Worm (Caenorhabditis elegans) whole organism, mixed stage, embryonic: Measurements from ENCODE around the gene ZK856.16.

ENCODE experiments used
- M03D4.4 ChIP-seq: sonication (generic microtip); optimal IDR thresholded peaks from 2 replicates; lab custom pipeline; 2017; ENCODE audit warnings: mild to moderate bottlenecking, missing genetic modification characterization, missing compliant biosample characterization
- bed-3 ChIP-seq: fragments of 200-800 bp; sonication (Bioruptor generic); optimal IDR thresholded peaks from 3 replicates; lab custom pipeline; 2018; ENCODE audit warnings: mild to moderate bottlenecking, missing genetic modification characterization, moderate library complexity, missing compliant biosample characterization
- blmp-1 ChIP-seq: fragments of 150-350 bp; optimal IDR thresholded peaks from 2 replicates; lab custom pipeline; 2014; ENCODE audit warnings: missing biosample characterization, missing genetic modification characterization
- ceh-39 ChIP-seq: fragments of 150-350 bp; optimal IDR thresholded peaks from 2 replicates; lab custom pipeline; 2014; ENCODE audit warnings: missing biosample characterization, missing genetic modification characterization
- ceh-43 ChIP-seq: fragments of 200-800 bp; sonication (Bioruptor generic); optimal IDR thresholded peaks from 2 replicates; lab custom pipeline; 2018; ENCODE audit warnings: mild to moderate bottlenecking, missing genetic modification characterization, moderate library complexity, missing compliant biosample characterization
- ceh-83 ChIP-seq: fragments of 200-800 bp; sonication (Bioruptor generic); optimal IDR thresholded peaks from 2 replicates; lab custom pipeline; 2018; ENCODE audit warnings: mild to moderate bottlenecking, missing genetic modification characterization, missing compliant biosample characterization
- ces-1 ChIP-seq: fragments of 150-350 bp; optimal IDR thresholded peaks from 2 replicates; lab custom pipeline; 2014; ENCODE audit warnings: missing biosample characterization, missing genetic modification reagents, missing genetic modification characterization
- cnd-1 ChIP-seq: fragments of 200-800 bp; sonication (Bioruptor generic); optimal IDR thresholded peaks from 2 replicates; lab custom pipeline; 2018; ENCODE audit warnings: mild to moderate bottlenecking, missing genetic modification characterization, missing compliant biosample characterization
- drap-1 ChIP-seq: fragments of 200-800 bp; sonication (Bioruptor generic); optimal IDR thresholded peaks from 3 replicates; lab custom pipeline; 2018; ENCODE audit warnings: mild to moderate bottlenecking, missing genetic modification characterization, missing compliant biosample characterization
- elt-1 ChIP-seq: sonication (generic microtip); optimal IDR thresholded peaks from 2 replicates; lab custom pipeline; 2017; ENCODE audit warnings: missing genetic modification characterization, mild to moderate bottlenecking, missing compliant biosample characterization, antibody characterized with exemption, moderate library complexity, borderline replicate concordance; ENCODE audit not compliant: insufficient read depth
- flh-1 ChIP-seq: fragments of 200-800 bp; sonication (Bioruptor generic); optimal IDR thresholded peaks from 2 replicates; lab custom pipeline; 2018; ENCODE audit warnings: mild to moderate bottlenecking, missing genetic modification characterization, moderate library complexity, missing compliant biosample characterization
- ham-2 ChIP-seq: fragments of 200-800 bp; sonication (Bioruptor generic); optimal IDR thresholded peaks from 2 replicates; lab custom pipeline; 2018; ENCODE audit warnings: mild to moderate bottlenecking, missing genetic modification characterization, missing compliant biosample characterization
- hlh-1 ChIP-seq: fragments of 150-350 bp; optimal IDR thresholded peaks from 2 replicates; lab custom pipeline; 2014; ENCODE audit warnings: missing biosample characterization, missing genetic modification reagents, missing genetic modification characterization
- lin-13 ChIP-seq: fragments of 150-350 bp; optimal IDR thresholded peaks from 2 replicates; lab custom pipeline; 2014; ENCODE audit warnings: missing biosample characterization, missing genetic modification characterization
- lin-32 ChIP-seq: fragments of 200-800 bp; sonication (Bioruptor generic); optimal IDR thresholded peaks from 2 replicates; lab custom pipeline; 2018; ENCODE audit warnings: mild to moderate bottlenecking, missing genetic modification characterization, missing compliant biosample characterization
- lsy-2 ChIP-seq: fragments of 150-350 bp; optimal IDR thresholded peaks from 2 replicates; lab custom pipeline; 2014; ENCODE audit warnings: missing biosample characterization, missing genetic modification characterization
- mab-5 ChIP-seq: fragments of 150-350 bp; optimal IDR thresholded peaks from 2 replicates; lab custom pipeline; 2014; ENCODE audit warnings: missing biosample characterization, missing genetic modification characterization
- mep-1 ChIP-seq: fragments of 150-350 bp; optimal IDR thresholded peaks from 2 replicates; lab custom pipeline; 2017; ENCODE audit warnings: missing biosample characterization, missing genetic modification reagents, missing genetic modification characterization, inconsistent platforms
- mls-2 ChIP-seq: sonication (generic microtip); optimal IDR thresholded peaks from 2 replicates; lab custom pipeline; 2016; ENCODE audit warnings: mild to moderate bottlenecking, missing genetic modification characterization, moderate library complexity, missing compliant biosample characterization
- nhr-2 ChIP-seq: fragments of 150-350 bp; optimal IDR thresholded peaks from 2 replicates; lab custom pipeline; 2014; ENCODE audit warnings: missing biosample characterization, missing genetic modification characterization
- nhr-237 ChIP-seq: fragments of 150-350 bp; optimal IDR thresholded peaks from 2 replicates; lab custom pipeline; 2014; ENCODE audit warnings: missing biosample characterization, missing genetic modification characterization
- nhr-76 ChIP-seq: sonication (generic microtip); optimal IDR thresholded peaks from 2 replicates; lab custom pipeline; 2017; ENCODE audit warnings: missing biosample characterization, missing genetic modification characterization
- pha-4 ChIP-seq: fragments of 150-350 bp; optimal IDR thresholded peaks from 2 replicates; lab custom pipeline; 2018; ENCODE audit warnings: missing biosample characterization, missing genetic modification reagents, missing genetic modification characterization
- sem-2 ChIP-seq: fragments of 200-800 bp; sonication (Bioruptor generic); optimal IDR thresholded peaks from 2 replicates; lab custom pipeline; 2018; ENCODE audit warnings: mild to moderate bottlenecking, missing genetic modification characterization, missing compliant biosample characterization
- snpc-4 ChIP-seq: fragments of 150-350 bp; optimal IDR thresholded peaks from 2 replicates; lab custom pipeline; 2014; ENCODE audit warnings: missing biosample characterization, missing genetic modification characterization
- sptf-1 ChIP-seq: sonication (generic microtip); optimal IDR thresholded peaks from 2 replicates; lab custom pipeline; 2017; ENCODE audit warnings: mild to moderate bottlenecking, missing genetic modification characterization, moderate library complexity, missing compliant biosample characterization
- unc-120 ChIP-seq: sonication (generic microtip); optimal IDR thresholded peaks from 2 replicates; lab custom pipeline; 2017; ENCODE audit warnings: missing genetic modification characterization, missing compliant biosample characterization; ENCODE audit not compliant: poor library complexity, severe bottlenecking
- unc-39 ChIP-seq: fragments of 150-350 bp; optimal IDR thresholded peaks from 2 replicates; lab custom pipeline; 2014; ENCODE audit warnings: missing biosample characterization, missing genetic modification characterization
- unc-62 ChIP-seq: fragments of 150-350 bp; optimal IDR thresholded peaks from 2 replicates; lab custom pipeline; 2014; ENCODE audit warnings: missing biosample characterization, missing genetic modification reagents, missing genetic modification characterization
- zip-8 ChIP-seq: fragments of 150-350 bp; optimal IDR thresholded peaks from 2 replicates; lab custom pipeline; 2014; ENCODE audit warnings: missing biosample characterization, missing genetic modification characterization
- ztf-11 ChIP-seq: fragments of 150-350 bp; optimal IDR thresholded peaks from 2 replicates; lab custom pipeline; 2014; ENCODE audit warnings: missing biosample characterization, missing genetic modification characterization

Gene ZK856.16

ce11 chrV:10178166-10178565, 27.2 kb downstream of the ZK856.16 start (continued):
- peak; percentile 19 for TF ChIP-seq ces-1 (GFP tag; lab: Kevin White, UChicago)
- TF ChIP-seq blmp-1 (tag; lab: Kevin White, UChicago) = peak; percentile 86
- no peak for TF ChIP-seq M03D4.4 (tag; lab: Kevin White, UChicago)
- TF ChIP-seq drap-1 = no peak
- TF ChIP-seq hlh-1 (tag; lab: Kevin White, UChicago) = no peak

ce11 chrV:10174632-10175075, 30.7 kb downstream of the ZK856.16 start:
- TF ChIP-seq lsy-2 (tag; lab: Kevin White, UChicago) (no peak), unc-62 (GFP tag; lab: Kevin White, UChicago) (peak; percentile 12), ceh-43 (GFP tag; lab: Kevin White, UChicago) (no peak), flh-1 (GFP tag; lab: Kevin White, UChicago) (no peak), ceh-39 (no peak), ham-2 (no peak), M03D4.4 (tag; lab: Kevin White, UChicago) (no peak), mls-2 (tag; lab: Kevin White, UChicago) (peak; percentile 69), elt-1 (no peak), unc-39 (no peak), cnd-1 (tag; lab: Kevin White, UChicago) (no peak), lin-13 (tag; lab: Kevin White, UChicago) (no peak), drap-1 (no peak), ces-1 (GFP tag; lab: Kevin White, UChicago) (peak; percentile 90), mab-5 (tag; lab: Kevin White, UChicago) (no peak), nhr-237 (no peak), lin-32 (GFP tag; lab: Kevin White, UChicago) (no peak), ceh-83 (GFP tag; lab: Kevin White, UChicago) (no peak), ztf-11 (tag; lab: Kevin White, UChicago) (no peak), hlh-1 (tag; lab: Kevin White, UChicago) (no peak), nhr-76 (no peak)

DNA sequence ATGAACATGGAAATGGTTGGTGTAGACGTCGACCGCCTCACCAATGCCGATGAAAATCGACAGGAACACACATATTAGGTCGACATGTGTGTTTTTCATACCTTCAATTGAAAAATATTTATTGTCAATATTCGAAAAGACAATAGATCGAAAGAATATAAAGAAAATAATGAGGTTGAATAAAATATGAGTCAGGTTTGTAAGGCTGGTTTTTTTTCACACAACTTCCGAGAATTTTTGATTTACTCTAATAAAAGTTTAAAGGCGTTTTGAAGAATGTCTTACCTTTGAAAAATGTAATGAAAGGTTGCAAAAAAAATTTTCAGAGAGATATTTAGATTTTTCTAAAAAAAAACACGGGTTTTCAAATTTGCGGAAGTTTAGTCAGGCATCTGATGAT, 31.7 kb downstream of the ZK856.16 start, which contains the start of gene egl-3:
Gene egl-3 (minus strand): TSS at position 101 of the 400 bp plus-strand sequence.
- TF ChIP-seq sem-2 (GFP tag; lab: Kevin White, UChicago) (no peak), hlh-1 (tag; lab: Kevin White, UChicago) (no peak), nhr-237 (no peak), lsy-2 (tag; lab: Kevin White, UChicago) (no peak), zip-8 (no peak), ceh-43 (GFP tag; lab: Kevin White, UChicago) (no peak), unc-120 (tag; lab: Kevin White, UChicago) (no peak), lin-13 (tag; lab: Kevin White, UChicago) (no peak), lin-32 (GFP tag; lab: Kevin White, UChicago) (no peak), cnd-1 (tag; lab: Kevin White, UChicago) (no peak), flh-1 (GFP tag; lab: Kevin White, UChicago) (no peak), sptf-1 (tag; lab: Kevin White, UChicago) (no peak), snpc-4 (tag; lab: Kevin White, UChicago) (no peak), M03D4.4 (tag; lab: Kevin White, UChicago) (no peak), ces-1 (GFP tag; lab: Kevin White, UChicago) (no peak), pha-4 (tag; lab: Kevin White, UChicago) (no peak), drap-1 (no peak), mab-5 (tag; lab: Kevin White, UChicago) (no peak)

- no peak for TF ChIP-seq mep-1 (tag; lab: Kevin White, UChicago)
These were observed 36.5 kb downstream of the ZK856.16 start for ce11 chrV:10168870-10169269.

- TF ChIP-seq unc-62 (GFP tag; lab: Kevin White, UChicago) = no peak
- no peak for TF ChIP-seq drap-1
- no peak for TF ChIP-seq snpc-4 (tag; lab: Kevin White, UChicago)
- no peak for TF ChIP-seq M03D4.4 (tag; lab: Kevin White, UChicago)
- no peak for TF ChIP-seq nhr-2 (tag; lab: Kevin White, UChicago)
- TF ChIP-seq ces-1 (GFP tag; lab: Kevin White, UChicago) = no peak
- TF ChIP-seq nhr-237 = no peak
- TF ChIP-seq unc-120 (tag; lab: Kevin White, UChicago) = no peak
- TF ChIP-seq hlh-1 (tag; lab: Kevin White, UChicago) = no peak
- TF ChIP-seq mab-5 (tag; lab: Kevin White, UChicago) = no peak
- no peak for TF ChIP-seq flh-1 (GFP tag; lab: Kevin White, UChicago)
- no peak for TF ChIP-seq pha-4 (tag; lab: Kevin White, UChicago)
- no peak for TF ChIP-seq sptf-1 (tag; lab: Kevin White, UChicago)
- TF ChIP-seq bed-3 (GFP tag; lab: Kevin White, UChicago) = no peak
- no peak for TF ChIP-seq ztf-11 (tag; lab: Kevin White, UChicago)
- TF ChIP-seq lsy-2 (tag; lab: Kevin White, UChicago) = no peak
- TF ChIP-seq, all 35 proteins: peak for 0
These were observed 39.0 kb downstream of the ZK856.16 start, which contains the start of gene C51E3.6 for ce11 chrV:10166368-10166767. TSS of gene C51E3.6 (minus strand) at chrV:10166468.
